Fruit fly (Drosophila melanogaster): ENCODE data around the gene ppk28.

DNA sequence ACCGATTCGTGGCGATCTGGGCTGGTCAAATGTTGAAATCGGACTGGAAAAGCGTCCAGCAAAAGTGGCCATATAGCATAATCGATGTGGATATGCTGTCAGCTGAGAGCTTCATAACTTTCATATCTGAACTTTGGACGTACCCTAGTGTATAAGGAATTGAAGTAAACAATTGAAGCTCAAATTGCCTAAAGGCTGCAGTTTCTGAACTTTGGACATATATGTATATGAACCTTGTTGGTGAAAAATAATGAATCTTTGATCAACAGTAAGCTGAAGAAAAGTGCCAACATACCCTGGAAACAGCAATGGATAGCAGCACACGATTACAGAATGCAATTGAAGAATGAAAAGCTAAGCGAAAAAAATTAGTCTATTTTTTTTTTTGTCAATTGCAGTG is 24.2 kb downstream of the ppk28 start:
- TF ChIP-seq Sin3A (optimal IDR thresholded peaks at IDR 0.05) (no peak), h (optimal IDR thresholded peaks at IDR 0.05) (no peak)
